Fruit fly (Drosophila melanogaster): ENCODE data around the gene Shab.

DNA sequence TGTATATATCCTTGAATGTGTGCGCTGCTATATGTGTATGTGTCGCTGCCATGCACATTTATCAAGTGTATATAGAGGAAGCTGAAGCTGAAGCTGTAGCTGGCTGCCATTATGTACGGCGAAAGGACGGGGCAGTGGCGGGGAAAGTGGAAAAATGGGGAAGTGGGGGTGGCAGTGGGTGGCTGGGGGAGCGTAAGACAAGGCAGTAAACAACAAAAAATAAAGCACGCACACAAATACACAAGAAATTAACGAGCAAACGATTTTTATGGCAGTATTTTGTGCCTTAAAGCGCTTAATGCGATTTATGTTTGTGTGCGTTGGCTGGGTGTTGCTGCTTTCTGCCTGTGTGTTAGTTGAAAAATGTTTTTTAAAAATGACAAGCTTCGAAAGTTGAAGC, 49.2 kb upstream of the Shab start:
- TF ChIP-seq CG8478 (optimal IDR thresholded peaks at IDR 0.05) (no peak), usp (GFP tag; optimal IDR thresholded peaks at IDR 0.05) (no peak), pan (optimal IDR thresholded peaks at IDR 0.05) (no peak), Dll (optimal IDR thresholded peaks at IDR 0.05) (no peak), psq (optimal IDR thresholded peaks at IDR 0.05) (no peak), EcR (GFP tag; optimal IDR thresholded peaks at IDR 0.05) (no peak)
